Fruit fly (Drosophila melanogaster): ENCODE results near the gene CG42831.

Gene CG42831

DNA sequence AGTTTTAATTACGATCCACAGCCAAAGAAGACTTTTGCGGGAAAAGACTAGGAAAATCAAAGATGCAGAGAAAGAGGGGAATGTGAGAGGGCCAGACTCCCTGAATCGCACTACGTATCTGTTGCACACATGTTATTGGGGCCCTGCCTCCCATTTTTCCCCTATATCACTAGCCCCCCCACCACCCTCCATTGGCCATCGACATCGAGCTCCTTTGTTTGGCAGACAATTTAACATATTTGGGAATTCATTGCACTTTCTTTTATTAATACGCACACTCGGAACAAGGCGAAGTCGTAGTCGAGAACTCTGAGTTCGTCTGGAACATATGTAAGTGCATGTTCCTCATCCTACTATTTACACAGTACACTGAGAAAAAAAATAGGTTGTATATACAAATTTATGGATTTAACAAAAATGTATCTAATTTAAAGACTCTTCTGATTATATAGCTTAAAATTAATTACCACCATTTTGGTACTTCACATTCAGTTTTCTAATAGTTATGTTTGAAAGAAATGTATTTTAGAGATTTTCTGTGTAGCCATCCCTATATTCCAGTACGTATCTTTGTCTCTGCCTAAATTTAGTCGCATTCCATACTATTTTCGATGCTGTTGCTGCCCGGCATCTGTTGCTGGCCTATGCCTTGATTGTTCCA, 31.5 kb upstream of the CG42831 start (continued):
- TF ChIP-seq CG2202 (tag; optimal IDR thresholded peaks at IDR 0.05), result peak; percentile 74
- TF ChIP-seq CG7786 (GFP tag; optimal IDR thresholded peaks at IDR 0.05), result no peak
- TF ChIP-seq Deaf1 (tag; optimal IDR thresholded peaks at IDR 0.05), result peak; percentile 49
- peak; percentile 12 to 57 for TF ChIP-seq chif (GFP tag; optimal IDR thresholded peaks at IDR 0.05)
- no peak for TF ChIP-seq Scr (GFP tag; IDR thresholded peaks at IDR 0.05; ENCODE audit: partially characterized antibody)
- TF ChIP-seq Rfx (GFP tag; IDR thresholded peaks at IDR 0.05), result no peak
- no peak for TF ChIP-seq CG10321 (GFP tag; IDR thresholded peaks at IDR 0.05)
- peak; percentile 43 for TF ChIP-seq pnt (GFP tag; optimal IDR thresholded peaks at IDR 0.05)
- no peak for TF ChIP-seq CG3163 (GFP tag; optimal IDR thresholded peaks at IDR 0.05)
- peak; percentile 67 for TF ChIP-seq crol (GFP tag; IDR thresholded peaks at IDR 0.05)
- TF ChIP-seq HLH4C (GFP tag; IDR thresholded peaks at IDR 0.05; ENCODE audit: partially characterized antibody), result no peak
- TF ChIP-seq Fer3 (tag; optimal IDR thresholded peaks at IDR 0.05), result peak; percentile 49
- no peak for TF ChIP-seq CG14860 (GFP tag; IDR thresholded peaks at IDR 0.05; ENCODE audit: partially characterized antibody)
- TF ChIP-seq CG9215 (GFP tag; IDR thresholded peaks at IDR 0.05), result no peak
- TF ChIP-seq CG11696 (GFP tag; IDR thresholded peaks at IDR 0.05), result no peak
- no peak for TF ChIP-seq CG18011 (GFP tag; optimal IDR thresholded peaks at IDR 0.05)
- TF ChIP-seq CG15696 (tag; optimal IDR thresholded peaks at IDR 0.05), result peak; percentile 68
- TF ChIP-seq CkIIα-i1 (GFP tag; IDR thresholded peaks at IDR 0.05), result no peak
- TF ChIP-seq CG42726 (GFP tag; IDR thresholded peaks at IDR 0.05; ENCODE audit: partially characterized antibody), result no peak
- TF ChIP-seq MTF-1 (GFP tag; optimal IDR thresholded peaks at IDR 0.05; ENCODE audit: borderline replicate concordance), result peak; percentile 37
- no peak for TF ChIP-seq ac (GFP tag; optimal IDR thresholded peaks at IDR 0.05)
- TF ChIP-seq CG17328 (GFP tag; IDR thresholded peaks at IDR 0.05), result peak; percentile 79
- peak; percentile 57 for TF ChIP-seq onecut (GFP tag; IDR thresholded peaks at IDR 0.05)
- TF ChIP-seq CG4424 (GFP tag; optimal IDR thresholded peaks at IDR 0.05), result peak; percentile 81
- peak; percentile 26 for TF ChIP-seq CG18476 (GFP tag; optimal IDR thresholded peaks at IDR 0.05)
- TF ChIP-seq eyg (GFP tag; optimal IDR thresholded peaks at IDR 0.05), result no peak
- no peak for TF ChIP-seq Bteb2 (GFP tag; optimal IDR thresholded peaks at IDR 0.05)
- TF ChIP-seq Atf6 (GFP tag; IDR thresholded peaks at IDR 0.05), result no peak
- TF ChIP-seq CG9817 (tag; optimal IDR thresholded peaks at IDR 0.05), result no peak
- peak; percentile 32 for TF ChIP-seq chn (GFP tag; optimal IDR thresholded peaks at IDR 0.05)
- TF ChIP-seq CG32767 (GFP tag; IDR thresholded peaks at IDR 0.05), result 0 out of 2 replicates have a peak, but pooled peaks have one; percentile 29
- no peak for TF ChIP-seq Dip3 (GFP tag; optimal IDR thresholded peaks at IDR 0.05)
- peak; percentile 65 for TF ChIP-seq CG8359 (GFP tag; optimal IDR thresholded peaks at IDR 0.05; ENCODE audit: borderline replicate concordance)
- peak; percentile 52 for TF ChIP-seq sqz (GFP tag; optimal IDR thresholded peaks at IDR 0.05)
- TF ChIP-seq CG14441 (GFP tag; IDR thresholded peaks at IDR 0.05), result no peak
- TF ChIP-seq sug (tag; optimal IDR thresholded peaks at IDR 0.05), result no peak
- TF ChIP-seq CG4404 (GFP tag; IDR thresholded peaks at IDR 0.05), result 0 out of 2 replicates have a peak, but pooled peaks have one; percentile 20
- TF ChIP-seq CG10565 (GFP tag; optimal IDR thresholded peaks at IDR 0.05), result no peak
- TF ChIP-seq CG2129 (GFP tag; IDR thresholded peaks at IDR 0.05; ENCODE audit: partially characterized antibody), result no peak
- TF ChIP-seq HmgD (GFP tag; optimal IDR thresholded peaks at IDR 0.05), result no peak
- TF ChIP-seq D19A (tag; optimal IDR thresholded peaks at IDR 0.05), result peak; percentile 86
- TF ChIP-seq CG18619 (GFP tag; optimal IDR thresholded peaks at IDR 0.05), result peak; percentile 35
- peak; percentile 21 for TF ChIP-seq NfI (GFP tag; optimal IDR thresholded peaks at IDR 0.05)
- TF ChIP-seq CG2712 (tag; optimal IDR thresholded peaks at IDR 0.05), result peak; percentile 94
- TF ChIP-seq CG5953 (GFP tag; IDR thresholded peaks at IDR 0.05), result no peak
- peak; percentile 68 for TF ChIP-seq Nf-YB (GFP tag; optimal IDR thresholded peaks at IDR 0.05)
- TF ChIP-seq ind (GFP tag; optimal IDR thresholded peaks at IDR 0.05), result peak; percentile 17
- peak; percentile 47 for TF ChIP-seq CG30020 (tag; optimal IDR thresholded peaks at IDR 0.05)
- no peak for TF ChIP-seq Dek (tag; optimal IDR thresholded peaks at IDR 0.05)
- peak; percentile 31 for TF ChIP-seq CG17802 (tag; optimal IDR thresholded peaks at IDR 0.05)

All from whole organism, embryonic.